Worm (Caenorhabditis elegans) whole organism, L3 larva: ENCODE measurements around the gene gmn-1.
A peak's percentile ranks its signal among the peaks of the same experiment; 100 is the strongest.

ENCODE experiments used
- ZK546.5 ChIP-seq: sonication (generic microtip); optimal IDR thresholded peaks from 2 replicates; lab custom pipeline; 2017; ENCODE audit warnings: missing biosample characterization, missing genetic modification characterization
- aly-2 ChIP-seq: fragments of 150-350 bp; optimal IDR thresholded peaks from 2 replicates; lab custom pipeline; 2014; ENCODE audit warnings: missing biosample characterization, missing genetic modification characterization
- ceh-16 ChIP-seq: sonication (generic microtip); optimal IDR thresholded peaks from 2 replicates; lab custom pipeline; 2017; ENCODE audit warnings: missing biosample characterization, missing genetic modification characterization
- ceh-82 ChIP-seq: fragments of 150-350 bp; optimal IDR thresholded peaks from 2 replicates; lab custom pipeline; 2014; ENCODE audit warnings: missing biosample characterization, missing genetic modification characterization
- ceh-9 ChIP-seq: sonication (generic microtip); optimal IDR thresholded peaks from 2 replicates; lab custom pipeline; 2018; ENCODE audit warnings: missing biosample characterization, missing genetic modification characterization
- daf-12 ChIP-seq: fragments of 150-350 bp; optimal IDR thresholded peaks from 2 replicates; lab custom pipeline; 2014; ENCODE audit warnings: missing biosample characterization, missing genetic modification reagents, missing genetic modification characterization
- egl-27 ChIP-seq: sonication (generic microtip); optimal IDR thresholded peaks from 4 replicates; lab custom pipeline; 2017; ENCODE audit warnings: missing biosample characterization, missing genetic modification reagents, missing genetic modification characterization
- egl-5 ChIP-seq: fragments of 150-350 bp; optimal IDR thresholded peaks from 2 replicates; lab custom pipeline; 2017; ENCODE audit warnings: missing biosample characterization, missing genetic modification reagents, missing genetic modification characterization, inconsistent platforms
- elt-2 ChIP-seq: sonication (generic microtip); optimal IDR thresholded peaks from 2 replicates; lab custom pipeline; 2016; ENCODE audit warnings: missing genetic modification reagents, mild to moderate bottlenecking, missing genetic modification characterization, missing compliant biosample characterization
- elt-3 ChIP-seq, 3 experiments: fragments of 150-350 bp in 1 of 3; sonication (generic microtip) in 2 of 3; optimal IDR thresholded peaks; 2 replicates in 2 of 3; 4 replicates in 1 of 3; lab custom pipeline; 2014 to 2017; ENCODE audit warnings: missing biosample characterization in 3 of 3, missing genetic modification characterization in 3 of 3
- eor-1 ChIP-seq, 2 experiments: fragments of 150-350 bp; optimal IDR thresholded peaks; 2 replicates each; lab custom pipeline; 2014 to 2018; ENCODE audit warnings: missing biosample characterization in 2 of 2, missing genetic modification characterization in 2 of 2
- fkh-10 ChIP-seq: sonication (generic microtip); optimal IDR thresholded peaks from 2 replicates; lab custom pipeline; 2017; ENCODE audit warnings: missing biosample characterization, missing genetic modification reagents, missing genetic modification characterization
- fos-1 ChIP-seq: fragments of 150-350 bp; optimal IDR thresholded peaks from 2 replicates; lab custom pipeline; 2014; ENCODE audit warnings: missing biosample characterization, missing genetic modification characterization
- hmg-11 ChIP-seq: sonication (generic microtip); optimal IDR thresholded peaks from 2 replicates; lab custom pipeline; 2016; ENCODE audit warnings: missing genetic modification characterization, missing compliant biosample characterization
- lin-15B ChIP-seq: fragments of 150-350 bp; optimal IDR thresholded peaks from 2 replicates; lab custom pipeline; 2014; ENCODE audit warnings: missing biosample characterization, missing genetic modification characterization
- lin-39 ChIP-seq: fragments of 150-350 bp; optimal IDR thresholded peaks from 2 replicates; lab custom pipeline; 2018; ENCODE audit warnings: missing biosample characterization, missing genetic modification reagents, missing genetic modification characterization
- lsy-12 ChIP-seq: sonication (generic microtip); optimal IDR thresholded peaks from 2 replicates; lab custom pipeline; 2016; ENCODE audit warnings: mild to moderate bottlenecking, missing genetic modification characterization, missing compliant biosample characterization
- mml-1 ChIP-seq: fragments of 150-350 bp; sonication (generic microtip); optimal IDR thresholded peaks from 3 replicates; lab custom pipeline; 2014; ENCODE audit warnings: missing biosample characterization, missing genetic modification characterization
- nfya-1 ChIP-seq: sonication (generic microtip); optimal IDR thresholded peaks from 2 replicates; lab custom pipeline; 2017; ENCODE audit warnings: missing genetic modification characterization, mild to moderate bottlenecking, missing compliant biosample characterization, antibody characterized with exemption, moderate library complexity; ENCODE audit not compliant: insufficient read depth
- nhr-11 ChIP-seq: fragments of 150-350 bp; optimal IDR thresholded peaks from 2 replicates; lab custom pipeline; 2014; ENCODE audit warnings: missing biosample characterization, missing genetic modification characterization
- nhr-12 ChIP-seq: fragments of 150-350 bp; optimal IDR thresholded peaks from 2 replicates; lab custom pipeline; 2014; ENCODE audit warnings: missing biosample characterization, missing genetic modification characterization
- nhr-23 ChIP-seq: fragments of 150-350 bp; optimal IDR thresholded peaks from 2 replicates; lab custom pipeline; 2014; ENCODE audit warnings: missing biosample characterization, missing genetic modification reagents, missing genetic modification characterization
- nhr-237 ChIP-seq: fragments of 150-350 bp; optimal IDR thresholded peaks from 2 replicates; lab custom pipeline; 2014; ENCODE audit warnings: missing biosample characterization, missing genetic modification characterization
- nhr-25 ChIP-seq: sonication (generic microtip); optimal IDR thresholded peaks from 2 replicates; lab custom pipeline; 2017; ENCODE audit warnings: missing biosample characterization, missing genetic modification characterization
- nhr-28 ChIP-seq: fragments of 150-350 bp; optimal IDR thresholded peaks from 2 replicates; lab custom pipeline; 2014; ENCODE audit warnings: missing biosample characterization, missing genetic modification characterization
- nhr-43 ChIP-seq: sonication (generic microtip); optimal IDR thresholded peaks from 2 replicates; lab custom pipeline; 2016; ENCODE audit warnings: mild to moderate bottlenecking, missing genetic modification characterization, missing compliant biosample characterization; ENCODE audit not compliant: poor library complexity, severe bottlenecking
- pha-4 ChIP-seq: fragments of 150-350 bp; optimal IDR thresholded peaks from 2 replicates; lab custom pipeline; 2014; ENCODE audit warnings: missing biosample characterization, missing genetic modification reagents, missing genetic modification characterization
- pqm-1 ChIP-seq: fragments of 150-350 bp; optimal IDR thresholded peaks from 2 replicates; lab custom pipeline; 2017; ENCODE audit warnings: missing biosample characterization, missing genetic modification characterization, inconsistent platforms
- skn-1 ChIP-seq: fragments of 150-350 bp; optimal IDR thresholded peaks from 2 replicates; lab custom pipeline; 2014; ENCODE audit warnings: missing biosample characterization, missing genetic modification characterization
- snpc-4 ChIP-seq: fragments of 150-350 bp; optimal IDR thresholded peaks from 2 replicates; lab custom pipeline; 2014; ENCODE audit warnings: missing biosample characterization, missing genetic modification characterization
- unc-39 ChIP-seq: sonication (generic microtip); optimal IDR thresholded peaks from 4 replicates; lab custom pipeline; 2017; ENCODE audit warnings: missing biosample characterization, missing genetic modification characterization
- unc-62 ChIP-seq: fragments of 150-350 bp; sonication (generic microtip); optimal IDR thresholded peaks from 4 replicates; lab custom pipeline; 2014; ENCODE audit warnings: missing biosample characterization, missing genetic modification reagents, missing genetic modification characterization
- zag-1 ChIP-seq: fragments of 150-350 bp; optimal IDR thresholded peaks from 2 replicates; lab custom pipeline; 2014; ENCODE audit warnings: missing biosample characterization, missing genetic modification characterization
- ztf-4 ChIP-seq: fragments of 150-350 bp; optimal IDR thresholded peaks from 2 replicates; lab custom pipeline; 2014; ENCODE audit warnings: missing biosample characterization, missing genetic modification characterization

gmn-1 gene

ce11 chrIII:12230195-12230594 lies 5.1 kb upstream of the gmn-1 start:
- no peak for TF ChIP-seq elt-2 (tag; lab: Kevin White, UChicago)
- no peak for TF ChIP-seq nhr-237 (tag; lab: Kevin White, UChicago)
- TF ChIP-seq fos-1 (tag; lab: Kevin White, UChicago): no peak

ce11 chrIII:12227935-12228334 lies 2.8 kb upstream of the gmn-1 start:
- TF ChIP-seq nfya-1 (tag; lab: Kevin White, UChicago) (peak; percentile 88), snpc-4 (tag; lab: Kevin White, UChicago) (no peak)

ce11 chrIII:12226089-12226682 lies 1.1 kb upstream of the gmn-1 start, which contains the start of the genes Y75B8A.18 and Y75B8A.19:
Y75B8A.18 (minus strand) TSS chrIII:12226230.
Y75B8A.19 (plus strand) TSS chrIII:12226632.
- no peak for TF ChIP-seq lsy-12 (tag; lab: Kevin White, UChicago)
- no peak for TF ChIP-seq fos-1 (tag; lab: Kevin White, UChicago)
- TF ChIP-seq zag-1: no peak
- TF ChIP-seq lin-15B (tag; lab: Kevin White, UChicago): peak; percentile 79
- TF ChIP-seq nhr-28 (tag; lab: Kevin White, UChicago): no peak
- TF ChIP-seq daf-12 (tag; lab: Kevin White, UChicago): no peak
- peak; percentile 66 for TF ChIP-seq lin-39 (tag; lab: Kevin White, UChicago)
- peak; percentile 55 for TF ChIP-seq fkh-10 (GFP tag; lab: Kevin White, UChicago)
- no peak for TF ChIP-seq egl-27 (tag; lab: Kevin White, UChicago)
- TF ChIP-seq nhr-11 (tag; lab: Kevin White, UChicago): no peak
- TF ChIP-seq hmg-11: peak; percentile 16
- no peak for TF ChIP-seq ceh-9
- no peak for TF ChIP-seq nhr-23
- TF ChIP-seq nhr-25 (tag; lab: Kevin White, UChicago): peak; percentile 10
- TF ChIP-seq skn-1 (tag; lab: Kevin White, UChicago): no peak
- peak; percentile 87 for TF ChIP-seq nfya-1 (tag; lab: Kevin White, UChicago)
- TF ChIP-seq pha-4 (tag; lab: Kevin White, UChicago): peak; percentile 67
- TF ChIP-seq egl-5 (tag; lab: Kevin White, UChicago): peak; percentile 13
- no peak for TF ChIP-seq pqm-1 (tag; lab: Kevin White, UChicago)
- TF ChIP-seq unc-39 (tag; lab: Kevin White, UChicago): no peak
- TF ChIP-seq, all 47 proteins: peak for 8

- TF ChIP-seq ceh-82 (no peak), elt-2 (tag; lab: Kevin White, UChicago) (no peak), zag-1 (no peak), lsy-12 (tag; lab: Kevin White, UChicago) (no peak), ceh-9 (no peak), lin-39 (tag; lab: Kevin White, UChicago) (no peak)
Measured at ce11 chrIII:12223208-12223607, 1.9 kb downstream of the gmn-1 start.

- TF ChIP-seq ztf-4 (tag; lab: Kevin White, UChicago) (no peak), nfya-1 (tag; lab: Kevin White, UChicago) (peak; percentile 63), nhr-12 (tag; lab: Kevin White, UChicago) (no peak)
Measured at ce11 chrIII:12221452-12221851, 3.7 kb downstream of the gmn-1 start.

ce11 chrIII:12220820-12221219 lies 4.3 kb downstream of the gmn-1 start:
- TF ChIP-seq nfya-1 (tag; lab: Kevin White, UChicago) (peak; percentile 61), elt-3 (tag; optimal IDR thresholded peaks at IDR 0.05; lab: Kevin White, UChicago) (no peak), fkh-10 (GFP tag; lab: Kevin White, UChicago) (no peak)

ce11 chrIII:12218633-12219097 lies 6.5 kb downstream of the gmn-1 start, which contains the start of the genes gex-4 and gphr-1:
gex-4 (minus strand) TSS chrIII:12218634.
gphr-1 (plus strand) TSS chrIII:12219047.
- TF ChIP-seq zag-1: no peak
- TF ChIP-seq lin-15B (tag; lab: Kevin White, UChicago): peak; percentile 85
- TF ChIP-seq nhr-12 (tag; lab: Kevin White, UChicago): no peak
- TF ChIP-seq nfya-1 (tag; lab: Kevin White, UChicago): peak; percentile 63
- peak; percentile 25 for TF ChIP-seq egl-5 (tag; lab: Kevin White, UChicago)
- TF ChIP-seq nhr-43: no peak
- TF ChIP-seq snpc-4 (tag; lab: Kevin White, UChicago): no peak
- no peak for TF ChIP-seq ceh-16 (tag; lab: Kevin White, UChicago)
- no peak for TF ChIP-seq ceh-82
- no peak for TF ChIP-seq egl-27 (tag; lab: Kevin White, UChicago)
- no peak for TF ChIP-seq lsy-12 (tag; lab: Kevin White, UChicago)
- TF ChIP-seq mml-1 (tag; lab: Kevin White, UChicago): no peak
- TF ChIP-seq fkh-10 (GFP tag; lab: Kevin White, UChicago): no peak
- no peak for TF ChIP-seq eor-1 (tag; optimal IDR thresholded peaks at IDR 0.05; lab: Kevin White, UChicago)
- TF ChIP-seq pha-4 (tag; lab: Kevin White, UChicago): peak; percentile 77
- TF ChIP-seq nhr-28 (tag; lab: Kevin White, UChicago): no peak
- no peak for TF ChIP-seq lin-39 (tag; lab: Kevin White, UChicago)
- TF ChIP-seq unc-62 (GFP tag; lab: Kevin White, UChicago): no peak
- no peak for TF ChIP-seq ZK546.5 (tag; lab: Kevin White, UChicago)
- TF ChIP-seq aly-2 (tag; lab: Kevin White, UChicago): no peak
- TF ChIP-seq elt-2 (tag; lab: Kevin White, UChicago): no peak
- TF ChIP-seq hmg-11: no peak
- peak; percentile 20 for TF ChIP-seq nhr-23
- TF ChIP-seq, all 47 proteins: peak for 5
